Worm (Caenorhabditis elegans) whole organism, L1 larva: ENCODE data around the gene F52D1.2.

Source experiments
- C16A3.4 ChIP-seq: fragments of 150-350 bp; optimal IDR thresholded peaks from 2 replicates; lab custom pipeline; 2014; ENCODE audit warnings: missing biosample characterization, missing genetic modification characterization
- F16B12.6 ChIP-seq: fragments of 150-350 bp; optimal IDR thresholded peaks from 2 replicates; lab custom pipeline; 2014; ENCODE audit warnings: missing biosample characterization, missing genetic modification characterization
- Y116A8C.19 ChIP-seq: sonication (generic microtip); optimal IDR thresholded peaks from 2 replicates; lab custom pipeline; 2016; ENCODE audit warnings: missing compliant biosample characterization, missing genetic modification characterization, borderline replicate concordance
- aha-1 ChIP-seq: fragments of 150-350 bp; optimal IDR thresholded peaks from 2 replicates; lab custom pipeline; 2014; ENCODE audit warnings: missing biosample characterization, missing genetic modification characterization
- blmp-1 ChIP-seq: fragments of 150-350 bp; optimal IDR thresholded peaks from 2 replicates; lab custom pipeline; 2014; ENCODE audit warnings: missing biosample characterization, missing genetic modification characterization
- ceh-88 ChIP-seq: fragments of 200-800 bp; sonication (Bioruptor generic); IDR thresholded peaks from 2 replicates; pipeline ENCODE4 v1.3.6; 2022; ENCODE audit warnings: missing genetic modification characterization, missing compliant biosample characterization
- ces-1 ChIP-seq: fragments of 150-350 bp; optimal IDR thresholded peaks from 2 replicates; lab custom pipeline; 2014; ENCODE audit warnings: missing biosample characterization, missing genetic modification reagents, missing genetic modification characterization
- dsc-1 ChIP-seq: sonication (generic microtip); optimal IDR thresholded peaks from 2 replicates; lab custom pipeline; 2016; ENCODE audit warnings: mild to moderate bottlenecking, missing genetic modification characterization, missing compliant biosample characterization
- efl-1 ChIP-seq, 4 experiments: fragments of 150-350 bp; optimal IDR thresholded peaks in 3 of 4; peaks in 1 of 4; 1 replicate in 1 of 4; 2 replicates in 3 of 4; lab custom pipeline; 2014; ENCODE audit warnings: missing biosample characterization in 2 of 4, missing genetic modification characterization in 2 of 4, missing genetic modification reagents in 2 of 4
- egl-13 ChIP-seq: sonication (generic microtip); optimal IDR thresholded peaks from 2 replicates; lab custom pipeline; 2016; ENCODE audit warnings: missing genotype, missing genetic modification reagents, missing genetic modification characterization, missing compliant biosample characterization
- elt-3 ChIP-seq, 6 experiments: fragments of 150-350 bp in 1 of 6; sonication (generic microtip); optimal IDR thresholded peaks; 2 replicates each; lab custom pipeline; 2017 to 2018; ENCODE audit warnings: missing biosample characterization in 6 of 6, missing genetic modification characterization in 6 of 6, inconsistent platforms in 1 of 6
- ets-5 ChIP-seq: fragments of 200-800 bp; sonication (Bioruptor generic); IDR thresholded peaks from 2 replicates; pipeline ENCODE4 v1.3.6; 2022; ENCODE audit warnings: missing genetic modification characterization, missing compliant biosample characterization
- jun-1 ChIP-seq: fragments of 150-350 bp; optimal IDR thresholded peaks from 2 replicates; lab custom pipeline; 2014; ENCODE audit warnings: missing biosample characterization, missing genetic modification reagents, missing genetic modification characterization
- lin-13 ChIP-seq: fragments of 150-350 bp; optimal IDR thresholded peaks from 2 replicates; lab custom pipeline; 2014; ENCODE audit warnings: missing biosample characterization, missing genetic modification reagents, missing genetic modification characterization
- lin-14 ChIP-seq: fragments of 200-800 bp; sonication (Bioruptor generic); optimal IDR thresholded peaks from 2 replicates; lab custom pipeline; 2018; ENCODE audit warnings: mild to moderate bottlenecking, missing genetic modification characterization, moderate library complexity, missing compliant biosample characterization
- lin-35 ChIP-seq, 2 experiments: fragments of 150-350 bp; optimal IDR thresholded peaks; 2 replicates each; lab custom pipeline; 2014; ENCODE audit warnings: missing biosample characterization in 2 of 2, missing genetic modification characterization in 2 of 2, missing genetic modification reagents in 2 of 2
- lir-3 ChIP-seq: sonication (generic microtip); optimal IDR thresholded peaks from 2 replicates; lab custom pipeline; 2016; ENCODE audit warnings: mild to moderate bottlenecking, missing genetic modification characterization, moderate library complexity, missing compliant biosample characterization; ENCODE audit not compliant: poor library complexity
- lsy-2 ChIP-seq, 2 experiments: fragments of 150-350 bp; optimal IDR thresholded peaks; 2 replicates each; lab custom pipeline; 2014; ENCODE audit warnings: missing biosample characterization in 2 of 2, missing genetic modification characterization in 2 of 2
- mab-9 ChIP-seq: fragments of 200-800 bp; sonication (Bioruptor generic); IDR thresholded peaks from 2 replicates; pipeline ENCODE4 v1.3.6; 2022; ENCODE audit warnings: missing genetic modification reagents, missing genetic modification characterization, missing compliant biosample characterization
- mdl-1 ChIP-seq, 2 experiments: fragments of 150-350 bp; optimal IDR thresholded peaks; 2 replicates each; lab custom pipeline; 2014 to 2017; ENCODE audit warnings: missing biosample characterization in 2 of 2, missing genetic modification characterization in 2 of 2, inconsistent platforms in 1 of 2
- mef-2 ChIP-seq: fragments of 150-350 bp; optimal IDR thresholded peaks from 2 replicates; lab custom pipeline; 2014; ENCODE audit warnings: missing biosample characterization, missing genetic modification characterization
- mep-1 ChIP-seq: fragments of 150-350 bp; optimal IDR thresholded peaks from 2 replicates; lab custom pipeline; 2014; ENCODE audit warnings: missing biosample characterization, missing genetic modification characterization
- nhr-12 ChIP-seq: sonication (generic microtip); optimal IDR thresholded peaks from 2 replicates; lab custom pipeline; 2017; ENCODE audit warnings: missing biosample characterization, missing genetic modification characterization
- nhr-19 ChIP-seq: fragments of 200-800 bp; sonication (Bioruptor generic); conservative IDR thresholded peaks from 2 replicates; pipeline ENCODE4 v1.3.6; 2022; ENCODE audit warnings: missing genetic modification characterization, missing compliant biosample characterization
- nhr-20 ChIP-seq: sonication (generic microtip); optimal IDR thresholded peaks from 2 replicates; lab custom pipeline; 2016; ENCODE audit warnings: mild to moderate bottlenecking, missing genetic modification characterization, missing compliant biosample characterization
- nhr-28 ChIP-seq: fragments of 150-350 bp; optimal IDR thresholded peaks from 2 replicates; lab custom pipeline; 2014; ENCODE audit warnings: missing biosample characterization, missing genetic modification characterization
- nhr-71 ChIP-seq: sonication (generic microtip); optimal IDR thresholded peaks from 2 replicates; lab custom pipeline; 2016; ENCODE audit warnings: mild to moderate bottlenecking, missing genetic modification characterization, moderate library complexity, missing compliant biosample characterization
- nhr-76 ChIP-seq: sonication (generic microtip); optimal IDR thresholded peaks from 2 replicates; lab custom pipeline; 2017; ENCODE audit warnings: missing biosample characterization, missing genetic modification characterization
- nhr-77 ChIP-seq: fragments of 150-350 bp; optimal IDR thresholded peaks from 2 replicates; lab custom pipeline; 2014; ENCODE audit warnings: missing biosample characterization, missing genetic modification characterization
- nhr-85 ChIP-seq: sonication (generic microtip); peaks from one replicate; lab custom pipeline; 2016; ENCODE audit warnings: missing genetic modification characterization, inconsistent platforms, missing compliant biosample characterization
- nhr-90 ChIP-seq: sonication (generic microtip); optimal IDR thresholded peaks from 2 replicates; lab custom pipeline; 2016; ENCODE audit warnings: mild to moderate bottlenecking, missing genetic modification characterization, missing compliant biosample characterization; ENCODE audit not compliant: poor library complexity
- pag-3 ChIP-seq: sonication (generic microtip); optimal IDR thresholded peaks from 2 replicates; lab custom pipeline; 2017; ENCODE audit warnings: missing genetic modification characterization, mild to moderate bottlenecking, missing compliant biosample characterization, antibody characterized with exemption, borderline replicate concordance; ENCODE audit not compliant: insufficient read depth
- rnt-1 ChIP-seq: sonication (generic microtip); optimal IDR thresholded peaks from 2 replicates; lab custom pipeline; 2016; ENCODE audit warnings: mild to moderate bottlenecking, missing genetic modification characterization, moderate library complexity, missing compliant biosample characterization
- snpc-4 ChIP-seq: fragments of 150-350 bp; optimal IDR thresholded peaks from 2 replicates; lab custom pipeline; 2014; ENCODE audit warnings: missing biosample characterization, missing genetic modification characterization
- snu-23 ChIP-seq: sonication (generic microtip); optimal IDR thresholded peaks from 2 replicates; lab custom pipeline; 2016; ENCODE audit warnings: missing genetic modification characterization, missing compliant biosample characterization
- sox-4 ChIP-seq: sonication (generic microtip); optimal IDR thresholded peaks from 2 replicates; lab custom pipeline; 2016; ENCODE audit warnings: missing genetic modification characterization, missing compliant biosample characterization
- sptf-1 ChIP-seq: fragments of 150-350 bp; optimal IDR thresholded peaks from 2 replicates; lab custom pipeline; 2014; ENCODE audit warnings: missing biosample characterization, missing genetic modification characterization
- sup-37 ChIP-seq: fragments of 200-800 bp; sonication (Bioruptor generic); optimal IDR thresholded peaks from 2 replicates; lab custom pipeline; 2018; ENCODE audit warnings: mild to moderate bottlenecking, missing genetic modification characterization, missing compliant biosample characterization
- swsn-7 ChIP-seq: sonication (generic microtip); optimal IDR thresholded peaks from 2 replicates; lab custom pipeline; 2016; ENCODE audit warnings: missing genetic modification characterization, missing compliant biosample characterization
- tlp-1 ChIP-seq: fragments of 150-350 bp; optimal IDR thresholded peaks from 2 replicates; lab custom pipeline; 2014; ENCODE audit warnings: missing biosample characterization, missing genetic modification characterization
- unc-86 ChIP-seq: sonication (generic microtip); optimal IDR thresholded peaks from 2 replicates; lab custom pipeline; 2016; ENCODE audit warnings: missing genetic modification characterization, missing compliant biosample characterization
- vab-15 ChIP-seq: sonication (generic microtip); optimal IDR thresholded peaks from 2 replicates; lab custom pipeline; 2017; ENCODE audit warnings: missing genotype, mild to moderate bottlenecking, missing genetic modification characterization, missing compliant biosample characterization

The F52D1.2 gene

ce11 chrX:449820-450219 is at the start of gene F52D1.2:
TSS of gene F52D1.2 (minus strand) at chrX:450212.
- TF ChIP-seq efl-1 (optimal IDR thresholded peaks at IDR 0.05; lab: Kevin White, UChicago) = no peak
- TF ChIP-seq efl-1 (GFP tag; optimal IDR thresholded peaks at IDR 0.05 in 1 of 2; lab: Kevin White, UChicago) = no peak
- no peak for TF ChIP-seq lsy-2 (tag; optimal IDR thresholded peaks at IDR 0.05; lab: Kevin White, UChicago)
- no peak for TF ChIP-seq nhr-71 (tag; lab: Kevin White, UChicago)
- no peak for TF ChIP-seq swsn-7 (tag; lab: Kevin White, UChicago)
- TF ChIP-seq ceh-88 (GFP tag; lab: Robert Waterston, UW) = no peak
- TF ChIP-seq tlp-1 (tag; lab: Kevin White, UChicago) = no peak
- no peak for TF ChIP-seq dsc-1 (tag; lab: Kevin White, UChicago)
- TF ChIP-seq nhr-77 = no peak
- no peak for TF ChIP-seq lir-3
- no peak for TF ChIP-seq mab-9
- no peak for TF ChIP-seq F16B12.6
- no peak for TF ChIP-seq jun-1 (tag; lab: Kevin White, UChicago)
- TF ChIP-seq nhr-28 (tag; lab: Kevin White, UChicago) = no peak
- no peak for TF ChIP-seq rnt-1 (tag; lab: Kevin White, UChicago)
- no peak for TF ChIP-seq nhr-90 (tag; lab: Kevin White, UChicago)
- TF ChIP-seq nhr-19 (GFP tag; lab: Robert Waterston, UW) = no peak

ce11 chrX:498640-499039 is 48.6 kb upstream of the F52D1.2 start:
- TF ChIP-seq vab-15 = peak; percentile 51
- no peak for TF ChIP-seq nhr-12
- TF ChIP-seq jun-1 (tag; lab: Kevin White, UChicago) = no peak
- peak; percentile 72 for TF ChIP-seq lin-14 (GFP tag; lab: Kevin White, UChicago)
- peak; percentile 28 for TF ChIP-seq snu-23 (GFP tag; lab: Kevin White, UChicago)
- no peak for TF ChIP-seq sox-4 (tag; lab: Kevin White, UChicago)
- TF ChIP-seq nhr-90 (tag; lab: Kevin White, UChicago) = peak; percentile 58
- no peak for TF ChIP-seq ets-5 (GFP tag; lab: Robert Waterston, UW)
- TF ChIP-seq egl-13 (tag; lab: Kevin White, UChicago) = no peak
- TF ChIP-seq mab-9 = no peak
- TF ChIP-seq lsy-2 (tag; optimal IDR thresholded peaks at IDR 0.05; lab: Kevin White, UChicago) = peak in 1 of 2 experiments; percentile 43
- peak; percentile 14 for TF ChIP-seq nhr-20 (tag; lab: Kevin White, UChicago)
- TF ChIP-seq nhr-71 (tag; lab: Kevin White, UChicago) = peak; percentile 14
- peak; percentile 17 for TF ChIP-seq mep-1
- no peak for TF ChIP-seq sptf-1 (tag; lab: Kevin White, UChicago)
- peak; percentile 81 for TF ChIP-seq blmp-1 (tag; lab: Kevin White, UChicago)
- peak; percentile 85 for TF ChIP-seq nhr-85
- no peak for TF ChIP-seq ces-1 (GFP tag; lab: Kevin White, UChicago)
- peak in 1 of 2 experiments; percentile 17 for TF ChIP-seq lin-35 (GFP tag; optimal IDR thresholded peaks at IDR 0.05; lab: Kevin White, UChicago)
- TF ChIP-seq lin-13 = no peak
- peak in 1 of 2 experiments; percentile 9 for TF ChIP-seq mdl-1 (tag; optimal IDR thresholded peaks at IDR 0.05; lab: Kevin White, UChicago)
- TF ChIP-seq mef-2 (tag; lab: Kevin White, UChicago) = no peak
- no peak for TF ChIP-seq aha-1 (tag; lab: Kevin White, UChicago)
- TF ChIP-seq elt-3 (tag; optimal IDR thresholded peaks at IDR 0.05; lab: Kevin White, UChicago) = peak in 4 of 6 experiments; percentile 39 to 81 (median 62)
- TF ChIP-seq C16A3.4 (tag; lab: Kevin White, UChicago) = no peak

- no peak for TF ChIP-seq nhr-20 (tag; lab: Kevin White, UChicago)
- peak; percentile 42 for TF ChIP-seq snpc-4 (tag; lab: Kevin White, UChicago)
Observed at ce11 chrX:496795-497194, 46.8 kb upstream of the F52D1.2 start.

- TF ChIP-seq unc-86 (tag; lab: Kevin White, UChicago) (no peak), mef-2 (tag; lab: Kevin White, UChicago) (no peak), sup-37 (GFP tag; lab: Kevin White, UChicago) (no peak), snu-23 (GFP tag; lab: Kevin White, UChicago) (peak; percentile 40), pag-3 (tag; lab: Kevin White, UChicago) (peak; percentile 98), rnt-1 (tag; lab: Kevin White, UChicago) (peak; percentile 53), dsc-1 (tag; lab: Kevin White, UChicago) (peak; percentile 33), Y116A8C.19 (no peak), F16B12.6 (no peak), lin-14 (GFP tag; lab: Kevin White, UChicago) (peak; percentile 51), efl-1 (optimal IDR thresholded peaks at IDR 0.05; lab: Kevin White, UChicago) (no peak), efl-1 (GFP tag; optimal IDR thresholded peaks at IDR 0.05 in 1 of 2; lab: Kevin White, UChicago) (no peak), nhr-71 (tag; lab: Kevin White, UChicago) (peak; percentile 31), nhr-76 (tag; lab: Kevin White, UChicago) (no peak), lsy-2 (tag; optimal IDR thresholded peaks at IDR 0.05; lab: Kevin White, UChicago) (peak in 1 of 2 experiments; percentile 3)
Observed at ce11 chrX:492919-493318, 42.9 kb upstream of the F52D1.2 start, which contains the start of gene B0310.1. TSS of gene B0310.1 (plus strand) at chrX:493228.
